Worm (Caenorhabditis elegans): Measurements from ENCODE around the gene H04J21.1.
A peak's percentile ranks its signal among the peaks of the same experiment; 100 is the strongest.

H04J21.1 gene

DNA sequence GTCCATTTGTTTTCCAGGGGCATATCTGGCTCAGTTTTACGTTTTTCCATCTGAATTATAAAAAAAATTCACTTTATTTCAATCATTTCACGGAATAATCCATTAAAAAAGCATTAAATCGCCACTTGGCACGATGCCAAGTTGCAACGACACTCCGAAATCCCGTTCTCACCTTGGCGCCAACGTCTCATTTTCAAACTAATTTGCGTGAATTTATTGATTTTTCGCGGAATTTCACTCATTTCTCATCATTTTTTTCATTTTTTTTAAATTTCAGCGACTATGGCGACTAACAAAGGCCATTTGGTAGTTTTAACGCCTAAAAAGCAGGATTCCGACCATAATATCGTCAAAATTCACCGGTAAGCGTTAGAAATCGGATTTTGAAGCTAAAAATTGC is 4.2 kb upstream of the H04J21.1 start, which contains the start of gene H14E04.2 (continued):
- TF ChIP-seq aly-2 (tag; optimal IDR thresholded peaks at IDR 0.05) (no peak), nhr-21 (tag; optimal IDR thresholded peaks at IDR 0.05) (peak; percentile 82), unc-62 (GFP tag; optimal IDR thresholded peaks at IDR 0.05) (no peak), dmd-4 (tag; optimal IDR thresholded peaks at IDR 0.05) (no peak), snpc-4 (tag; optimal IDR thresholded peaks at IDR 0.05) (peak; percentile 63), nhr-10 (tag; optimal IDR thresholded peaks at IDR 0.05) (no peak), R02D3.7 (tag; optimal IDR thresholded peaks at IDR 0.05) (peak; percentile 25), Y55F3AM.14 (GFP tag; optimal IDR thresholded peaks at IDR 0.05) (no peak), mab-5 (tag; optimal IDR thresholded peaks at IDR 0.05) (peak; percentile 34), nhr-129 (tag; optimal IDR thresholded peaks at IDR 0.05) (peak; percentile 72), ztf-11 (tag; optimal IDR thresholded peaks at IDR 0.05) (no peak), lsy-2 (tag; optimal IDR thresholded peaks at IDR 0.05) (peak; percentile 80 to 87), nhr-6 (tag; optimal IDR thresholded peaks at IDR 0.05) (peak; percentile 56), mdl-1 (tag; optimal IDR thresholded peaks at IDR 0.05) (no peak), unc-55 (GFP tag; optimal IDR thresholded peaks at IDR 0.05) (peak; percentile 87), elt-1 (tag; optimal IDR thresholded peaks at IDR 0.05) (no peak), C34F6.9 (tag; optimal IDR thresholded peaks at IDR 0.05) (peak; percentile 86)

ce11 chrIII:2368424-2368823 is 3.3 kb downstream of the H04J21.1 start, which contains the start of gene H04J21.4:
Gene H04J21.4 (minus strand): TSS chrIII:2368524.
- TF ChIP-seq zag-1 (tag; optimal IDR thresholded peaks at IDR 0.05) (no peak), nhr-6 (tag; optimal IDR thresholded peaks at IDR 0.05) (no peak), lin-13 (GFP tag; optimal IDR thresholded peaks at IDR 0.05) (no peak), fos-1 (tag; optimal IDR thresholded peaks at IDR 0.05) (no peak), lin-11 (tag; optimal IDR thresholded peaks at IDR 0.05) (no peak), ceh-82 (tag; optimal IDR thresholded peaks at IDR 0.05) (no peak), elt-3 (tag; optimal IDR thresholded peaks at IDR 0.05) (no peak), crh-2 (tag; optimal IDR thresholded peaks at IDR 0.05) (no peak), aly-2 (tag; optimal IDR thresholded peaks at IDR 0.05) (no peak), nhr-12 (tag; optimal IDR thresholded peaks at IDR 0.05) (no peak), ztf-4 (tag; optimal IDR thresholded peaks at IDR 0.05) (no peak), mab-5 (tag; optimal IDR thresholded peaks at IDR 0.05) (no peak), ZK546.5 (tag; optimal IDR thresholded peaks at IDR 0.05) (no peak), egl-27 (tag; optimal IDR thresholded peaks at IDR 0.05) (no peak), nhr-23 (tag; optimal IDR thresholded peaks at IDR 0.05) (no peak)

DNA sequence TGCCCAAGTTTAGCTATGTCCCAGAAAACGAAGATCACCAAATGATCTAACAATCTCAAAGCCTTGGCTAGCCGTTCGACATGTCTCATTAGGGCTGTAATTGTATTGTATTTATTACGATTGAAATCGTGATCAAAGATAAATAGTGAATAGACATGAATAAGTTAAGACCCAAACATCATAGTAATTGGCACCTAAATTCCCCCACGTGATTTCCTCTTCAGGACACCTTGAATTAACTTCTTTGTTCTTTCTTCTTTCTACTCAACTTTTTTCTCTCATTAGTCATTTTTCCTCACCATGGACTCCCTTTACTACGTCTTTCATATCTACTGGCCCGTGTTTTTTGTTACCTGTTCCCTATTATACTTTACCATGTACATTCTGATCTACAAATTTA is 9.1 kb downstream of the H04J21.1 start, which contains the start of gene srd-69:
TSS of gene srd-69 (plus strand) at position 301 of the 400 bp plus-strand sequence.
- TF ChIP-seq mdl-1 (tag; optimal IDR thresholded peaks at IDR 0.05) (no peak), ama-1 (optimal IDR thresholded peaks at IDR 0.05) (no peak), nhr-6 (tag; optimal IDR thresholded peaks at IDR 0.05) (no peak), Y55F3AM.14 (GFP tag; optimal IDR thresholded peaks at IDR 0.05) (no peak), nhr-23 (tag; optimal IDR thresholded peaks at IDR 0.05) (no peak), egl-27 (tag; optimal IDR thresholded peaks at IDR 0.05) (no peak), lsy-2 (tag; optimal IDR thresholded peaks at IDR 0.05) (no peak), sma-3 (GFP tag; optimal IDR thresholded peaks at IDR 0.05) (no peak), mbf-1 (tag; optimal IDR thresholded peaks at IDR 0.05) (no peak), nhr-10 (tag; optimal IDR thresholded peaks at IDR 0.05) (no peak), ZK546.5 (tag; optimal IDR thresholded peaks at IDR 0.05) (no peak), dmd-4 (tag; optimal IDR thresholded peaks at IDR 0.05) (no peak)

DNA sequence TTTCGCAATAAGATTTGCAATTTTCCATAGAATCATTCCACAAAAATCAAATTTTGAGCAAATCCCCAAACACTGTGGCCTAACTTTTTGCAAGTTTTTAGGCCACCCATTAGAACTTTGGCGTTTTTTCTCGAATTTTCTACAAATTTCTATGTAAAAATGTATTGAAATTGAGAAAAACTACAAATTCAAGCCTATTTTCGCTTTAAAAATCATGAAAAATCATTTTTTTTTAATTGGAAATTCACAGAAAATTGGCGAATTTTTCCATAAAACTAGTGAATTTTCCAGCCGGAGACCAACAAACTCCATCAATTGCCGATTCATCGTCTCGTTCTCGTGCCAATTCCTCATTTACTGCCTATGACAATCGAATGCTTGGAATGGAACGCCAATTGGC is 21.8 kb downstream of the H04J21.1 start:
- no peak for TF ChIP-seq unc-62 (GFP tag; optimal IDR thresholded peaks at IDR 0.05)
- no peak for TF ChIP-seq nhr-6 (tag; optimal IDR thresholded peaks at IDR 0.05)
- no peak for TF ChIP-seq nhr-10 (tag; optimal IDR thresholded peaks at IDR 0.05)
- TF ChIP-seq mbf-1 (tag; optimal IDR thresholded peaks at IDR 0.05): no peak
- no peak for TF ChIP-seq unc-39 (tag; optimal IDR thresholded peaks at IDR 0.05)
- TF ChIP-seq alr-1 (tag; optimal IDR thresholded peaks at IDR 0.05): no peak
- no peak for TF ChIP-seq egl-27 (tag; optimal IDR thresholded peaks at IDR 0.05)
- no peak for TF ChIP-seq sem-4 (tag; optimal IDR thresholded peaks at IDR 0.05)
- TF ChIP-seq nhr-12 (tag; optimal IDR thresholded peaks at IDR 0.05): no peak
- no peak for TF ChIP-seq crh-2 (tag; optimal IDR thresholded peaks at IDR 0.05)
- TF ChIP-seq ceh-82 (tag; optimal IDR thresholded peaks at IDR 0.05): no peak
- no peak for TF ChIP-seq fos-1 (tag; optimal IDR thresholded peaks at IDR 0.05)
- TF ChIP-seq snpc-4 (tag; optimal IDR thresholded peaks at IDR 0.05): no peak
- TF ChIP-seq lsy-2 (tag; optimal IDR thresholded peaks at IDR 0.05): no peak
- no peak for TF ChIP-seq sma-3 (GFP tag; optimal IDR thresholded peaks at IDR 0.05)
- no peak for TF ChIP-seq lin-11 (tag; optimal IDR thresholded peaks at IDR 0.05)
- TF ChIP-seq aly-2 (tag; optimal IDR thresholded peaks at IDR 0.05): no peak
- TF ChIP-seq ztf-4 (tag; optimal IDR thresholded peaks at IDR 0.05): no peak
- no peak for TF ChIP-seq nhr-21 (tag; optimal IDR thresholded peaks at IDR 0.05)

Measured in whole organism, L2 larva.